Fruit fly (Drosophila melanogaster) whole organism, pupa: ENCODE data around the gene Rbp1.
A peak's percentile ranks its signal among the peaks of the same experiment; 100 is the strongest.

Experiments used
- CG10348 ChIP-seq: fragments of 200-800 bp; sonication (Bioruptor generic); IDR thresholded peaks from 2 replicates; pipeline ENCODE4 v1.3.6; 2022; ENCODE audit warnings: missing biosample characterization, missing genetic modification characterization
- CG12605 ChIP-seq: fragments of 200-800 bp; sonication (Bioruptor generic); IDR thresholded peaks from 2 replicates; pipeline ENCODE4 v1.3.6; 2022; ENCODE audit warnings: missing biosample characterization, missing genetic modification characterization
- CG13204 ChIP-seq: fragments of 200-800 bp; sonication (Bioruptor generic); optimal IDR thresholded peaks from 2 replicates; lab custom pipeline; 2018; ENCODE audit warnings: missing biosample characterization, mild to moderate bottlenecking, missing genetic modification characterization, moderate library complexity
- CG14655 ChIP-seq: fragments of 200-800 bp; sonication (Bioruptor generic); optimal IDR thresholded peaks from 3 replicates; lab custom pipeline; 2017; ENCODE audit warnings: mild to moderate bottlenecking, missing biosample characterization, missing genetic modification reagents, missing genetic modification characterization
- CG15710 ChIP-seq: fragments of 200-800 bp; sonication (Bioruptor generic); optimal IDR thresholded peaks from 2 replicates; lab custom pipeline; 2018; ENCODE audit warnings: missing biosample characterization, mild to moderate bottlenecking, missing genetic modification characterization, moderate library complexity
- CG17806 ChIP-seq: fragments of 200-800 bp; sonication (Bioruptor generic); optimal IDR thresholded peaks from 2 replicates; lab custom pipeline; 2018; ENCODE audit warnings: missing biosample characterization, mild to moderate bottlenecking, missing genetic modification characterization, moderate library complexity
- CG32121 ChIP-seq: fragments of 200-800 bp; sonication (Bioruptor generic); IDR thresholded peaks from 2 replicates; pipeline ENCODE4 v1.3.6; 2022; ENCODE audit warnings: missing biosample characterization, missing genetic modification characterization
- CG34367 ChIP-seq: fragments of 200-800 bp; sonication (Bioruptor generic); optimal IDR thresholded peaks from 2 replicates; lab custom pipeline; 2018; ENCODE audit warnings: missing biosample characterization, mild to moderate bottlenecking, missing genetic modification characterization
- CG4496 ChIP-seq: fragments of 200-800 bp; sonication (Bioruptor generic); IDR thresholded peaks from 3 replicates; pipeline ENCODE4 v1.3.6; 2022; ENCODE audit warnings: missing biosample characterization, missing genetic modification characterization
- CG8159 ChIP-seq: fragments of 200-800 bp; sonication (Bioruptor generic); optimal IDR thresholded peaks from 3 replicates; lab custom pipeline; 2018; ENCODE audit warnings: missing biosample characterization, mild to moderate bottlenecking, missing genetic modification characterization, moderate library complexity
- CG8301 ChIP-seq: fragments of 200-800 bp; sonication (Bioruptor generic); optimal IDR thresholded peaks from 2 replicates; lab custom pipeline; 2018; ENCODE audit warnings: missing biosample characterization, mild to moderate bottlenecking, missing genetic modification characterization
- CG9948 ChIP-seq: fragments of 200-800 bp; sonication (Bioruptor generic); optimal IDR thresholded peaks from 2 replicates; lab custom pipeline; 2018; ENCODE audit warnings: missing biosample characterization, mild to moderate bottlenecking, missing genetic modification characterization, moderate library complexity
- D1 ChIP-seq: fragments of 200-800 bp; sonication (Bioruptor generic); optimal IDR thresholded peaks from 2 replicates; lab custom pipeline; 2018; ENCODE audit warnings: missing biosample characterization, mild to moderate bottlenecking, missing genetic modification characterization, moderate library complexity
- EcR ChIP-seq: fragments of 200-800 bp; sonication (Bioruptor generic); optimal IDR thresholded peaks from 3 replicates; lab custom pipeline; 2019; ENCODE audit warnings: missing biosample characterization, missing genetic modification characterization, mild to moderate bottlenecking, moderate library complexity, missing genetic modification reagents
- Ets98B ChIP-seq: fragments of 200-800 bp; sonication (Bioruptor generic); IDR thresholded peaks from 2 replicates; pipeline ENCODE4 v1.3.6; 2022; ENCODE audit warnings: missing biosample characterization, missing genetic modification characterization
- Pif1A ChIP-seq: fragments of 200-800 bp; sonication (Bioruptor generic); optimal IDR thresholded peaks from 3 replicates; lab custom pipeline; 2016; ENCODE audit warnings: missing biosample characterization, missing genetic modification characterization
- Pif1B ChIP-seq: fragments of 200-800 bp; sonication (Bioruptor generic); optimal IDR thresholded peaks from 3 replicates; lab custom pipeline; 2016; ENCODE audit warnings: missing biosample characterization, missing genetic modification characterization
- Snoo ChIP-seq: fragments of 200-800 bp; sonication (Bioruptor generic); optimal IDR thresholded peaks from 3 replicates; lab custom pipeline; 2017; ENCODE audit warnings: missing biosample characterization, mild to moderate bottlenecking, missing genetic modification characterization, inconsistent platforms
- fd96Ca ChIP-seq: fragments of 200-800 bp; sonication (Bioruptor generic); IDR thresholded peaks from 3 replicates; pipeline ENCODE4 v1.3.6; 2022; ENCODE audit warnings: missing biosample characterization, missing genetic modification characterization
- gl ChIP-seq: fragments of 200-800 bp; sonication (Bioruptor generic); optimal IDR thresholded peaks from 2 replicates; lab custom pipeline; 2018; ENCODE audit warnings: missing biosample characterization, mild to moderate bottlenecking, missing genetic modification characterization
- rn ChIP-seq: fragments of 200-800 bp; sonication (Bioruptor generic); IDR thresholded peaks from 2 replicates; pipeline ENCODE4 v1.3.6; 2022; ENCODE audit warnings: missing biosample characterization, missing genetic modification characterization

Gene Rbp1

dm6 chr3R:10760966-10761855, 23.0 kb upstream of the Rbp1 start, which contains the start of the genes MED7 and Cap-H2:
Gene MED7, minus strand, starts transcription at chr3R:10761032.
Gene Cap-H2, plus strand, starts transcription at chr3R:10761310.
- no peak for TF ChIP-seq Snoo (tag; lab: Kevin White, UChicago)
- no peak; the same call in 2 of the 3 replicates for TF ChIP-seq fd96Ca (GFP tag; lab: Robert Waterston, UW)
- no peak for TF ChIP-seq CG34367 (tag; lab: Kevin White, UChicago)
- peak; percentile 44 for TF ChIP-seq Ets98B
- 0 out of 2 replicates have a peak, but pooled peaks have one; percentile 26 for TF ChIP-seq rn (GFP tag; lab: Robert Waterston, UW)
- peak; percentile 66; the same call in 2 of the 3 replicates for TF ChIP-seq CG4496 (GFP tag; lab: Robert Waterston, UW)
- TF ChIP-seq CG32121 (GFP tag; lab: Robert Waterston, UW): peak; percentile 67

- TF ChIP-seq CG8301 (no peak), Ets98B (0 out of 2 replicates have a peak, but pooled peaks have one; percentile 21), CG32121 (GFP tag; lab: Robert Waterston, UW) (peak; percentile 62; the same call in 1 of the 2 replicates), CG4496 (GFP tag; lab: Robert Waterston, UW) (peak; percentile 65; the same call in 2 of the 3 replicates), EcR (GFP tag; lab: Kevin White, UChicago) (no peak), fd96Ca (GFP tag; lab: Robert Waterston, UW) (no peak), CG34367 (tag; lab: Kevin White, UChicago) (no peak)
- TF ChIP-seq, all 21 proteins: peak for 3
These were observed 22.2 kb upstream of the Rbp1 start for dm6 chr3R:10761980-10762379.

DNA sequence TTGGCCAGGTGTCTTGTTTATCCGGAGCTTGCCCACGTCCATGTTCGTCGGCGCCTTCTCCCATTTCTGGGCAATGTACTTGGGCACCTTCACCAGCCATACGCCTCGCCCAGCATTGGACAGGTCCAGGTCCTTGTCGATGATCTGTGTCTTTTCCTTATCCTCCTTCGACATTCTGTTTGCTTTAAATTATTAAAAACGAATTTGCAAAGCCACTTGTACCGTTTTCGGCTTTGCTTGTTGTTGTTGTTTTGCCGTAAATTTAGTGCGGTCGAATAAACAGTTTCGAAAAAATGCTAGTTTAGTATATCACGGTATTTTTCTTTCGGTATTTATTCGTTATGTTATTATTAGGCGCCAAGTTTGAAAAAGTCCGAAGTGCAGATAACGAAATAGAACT, 16.7 kb upstream of the Rbp1 start, which contains the start of gene TfIIFbeta:
Gene TfIIFbeta, minus strand, starts transcription at position 279 of the 400 bp plus-strand sequence.
- TF ChIP-seq CG13204 (GFP tag; lab: Kevin White, UChicago): no peak
- no peak for TF ChIP-seq CG14655 (GFP tag; lab: Kevin White, UChicago)
- TF ChIP-seq EcR (GFP tag; lab: Kevin White, UChicago): no peak
- TF ChIP-seq Snoo (tag; lab: Kevin White, UChicago): no peak
- TF ChIP-seq CG17806 (tag; lab: Kevin White, UChicago): no peak
- no peak for TF ChIP-seq CG15710 (tag; lab: Kevin White, UChicago)
- no peak for TF ChIP-seq D1 (tag; lab: Kevin White, UChicago)
- no peak for TF ChIP-seq Pif1B (GFP tag; lab: Kevin White, UChicago)
- TF ChIP-seq CG4496 (GFP tag; lab: Robert Waterston, UW): no peak
- TF ChIP-seq gl: no peak
- no peak for TF ChIP-seq Pif1A
- no peak for TF ChIP-seq CG12605
- no peak for TF ChIP-seq rn (GFP tag; lab: Robert Waterston, UW)
- TF ChIP-seq CG34367 (tag; lab: Kevin White, UChicago): no peak
- TF ChIP-seq fd96Ca (GFP tag; lab: Robert Waterston, UW): no peak
- no peak for TF ChIP-seq CG32121 (GFP tag; lab: Robert Waterston, UW)
- no peak for TF ChIP-seq CG10348

- TF ChIP-seq CG8301 (no peak), CG15710 (tag; lab: Kevin White, UChicago) (no peak), D1 (tag; lab: Kevin White, UChicago) (no peak), gl (no peak), Pif1A (no peak), CG34367 (tag; lab: Kevin White, UChicago) (no peak), Ets98B (peak; percentile 65), CG14655 (GFP tag; lab: Kevin White, UChicago) (no peak), EcR (GFP tag; lab: Kevin White, UChicago) (no peak), CG12605 (no peak), CG17806 (tag; lab: Kevin White, UChicago) (no peak), CG10348 (no peak), CG13204 (GFP tag; lab: Kevin White, UChicago) (no peak), Snoo (tag; lab: Kevin White, UChicago) (no peak), CG32121 (GFP tag; lab: Robert Waterston, UW) (peak; percentile 55; the same call in 1 of the 2 replicates), CG4496 (GFP tag; lab: Robert Waterston, UW) (peak; percentile 88), Pif1B (GFP tag; lab: Kevin White, UChicago) (peak; percentile 51), CG8159 (tag; lab: Kevin White, UChicago) (no peak), CG9948 (no peak), fd96Ca (GFP tag; lab: Robert Waterston, UW) (no peak), rn (GFP tag; lab: Robert Waterston, UW) (no peak)
These were observed 8.9 kb upstream of the Rbp1 start for dm6 chr3R:10775246-10775645.

- TF ChIP-seq CG4496 (GFP tag; lab: Robert Waterston, UW) (0 out of 3 replicates have a peak, but pooled peaks have one; percentile 42), CG14655 (GFP tag; lab: Kevin White, UChicago) (no peak)
These were observed 8.0 kb upstream of the Rbp1 start for dm6 chr3R:10776047-10776659.
